Fruit fly (Drosophila melanogaster) whole organism, pupa: ENCODE data around the gene Acsf2.

ENCODE experiments used
- CG10348 ChIP-seq: fragments of 200-800 bp; sonication (Bioruptor generic); IDR thresholded peaks from 2 replicates; pipeline ENCODE4 v1.3.6; 2022; ENCODE audit warnings: missing biosample characterization, missing genetic modification characterization
- CG12605 ChIP-seq: fragments of 200-800 bp; sonication (Bioruptor generic); IDR thresholded peaks from 2 replicates; pipeline ENCODE4 v1.3.6; 2022; ENCODE audit warnings: missing biosample characterization, missing genetic modification characterization
- CG13204 ChIP-seq: fragments of 200-800 bp; sonication (Bioruptor generic); optimal IDR thresholded peaks from 2 replicates; lab custom pipeline; 2018; ENCODE audit warnings: missing biosample characterization, mild to moderate bottlenecking, missing genetic modification characterization, moderate library complexity
- CG14655 ChIP-seq: fragments of 200-800 bp; sonication (Bioruptor generic); optimal IDR thresholded peaks from 3 replicates; lab custom pipeline; 2017; ENCODE audit warnings: mild to moderate bottlenecking, missing biosample characterization, missing genetic modification reagents, missing genetic modification characterization
- CG15710 ChIP-seq: fragments of 200-800 bp; sonication (Bioruptor generic); optimal IDR thresholded peaks from 2 replicates; lab custom pipeline; 2018; ENCODE audit warnings: missing biosample characterization, mild to moderate bottlenecking, missing genetic modification characterization, moderate library complexity
- CG17806 ChIP-seq: fragments of 200-800 bp; sonication (Bioruptor generic); optimal IDR thresholded peaks from 2 replicates; lab custom pipeline; 2018; ENCODE audit warnings: missing biosample characterization, mild to moderate bottlenecking, missing genetic modification characterization, moderate library complexity
- CG32121 ChIP-seq: fragments of 200-800 bp; sonication (Bioruptor generic); IDR thresholded peaks from 2 replicates; pipeline ENCODE4 v1.3.6; 2022; ENCODE audit warnings: missing biosample characterization, missing genetic modification characterization
- CG34367 ChIP-seq: fragments of 200-800 bp; sonication (Bioruptor generic); optimal IDR thresholded peaks from 2 replicates; lab custom pipeline; 2018; ENCODE audit warnings: missing biosample characterization, mild to moderate bottlenecking, missing genetic modification characterization
- CG4496 ChIP-seq: fragments of 200-800 bp; sonication (Bioruptor generic); IDR thresholded peaks from 3 replicates; pipeline ENCODE4 v1.3.6; 2022; ENCODE audit warnings: missing biosample characterization, missing genetic modification characterization
- CG8159 ChIP-seq: fragments of 200-800 bp; sonication (Bioruptor generic); optimal IDR thresholded peaks from 3 replicates; lab custom pipeline; 2018; ENCODE audit warnings: missing biosample characterization, mild to moderate bottlenecking, missing genetic modification characterization, moderate library complexity
- CG8301 ChIP-seq: fragments of 200-800 bp; sonication (Bioruptor generic); optimal IDR thresholded peaks from 2 replicates; lab custom pipeline; 2018; ENCODE audit warnings: missing biosample characterization, mild to moderate bottlenecking, missing genetic modification characterization
- CG9948 ChIP-seq: fragments of 200-800 bp; sonication (Bioruptor generic); optimal IDR thresholded peaks from 2 replicates; lab custom pipeline; 2018; ENCODE audit warnings: missing biosample characterization, mild to moderate bottlenecking, missing genetic modification characterization, moderate library complexity
- D1 ChIP-seq: fragments of 200-800 bp; sonication (Bioruptor generic); optimal IDR thresholded peaks from 2 replicates; lab custom pipeline; 2018; ENCODE audit warnings: missing biosample characterization, mild to moderate bottlenecking, missing genetic modification characterization, moderate library complexity
- EcR ChIP-seq: fragments of 200-800 bp; sonication (Bioruptor generic); optimal IDR thresholded peaks from 3 replicates; lab custom pipeline; 2019; ENCODE audit warnings: missing biosample characterization, missing genetic modification characterization, mild to moderate bottlenecking, moderate library complexity, missing genetic modification reagents
- Ets98B ChIP-seq: fragments of 200-800 bp; sonication (Bioruptor generic); IDR thresholded peaks from 2 replicates; pipeline ENCODE4 v1.3.6; 2022; ENCODE audit warnings: missing biosample characterization, missing genetic modification characterization
- Pif1A ChIP-seq: fragments of 200-800 bp; sonication (Bioruptor generic); optimal IDR thresholded peaks from 3 replicates; lab custom pipeline; 2016; ENCODE audit warnings: missing biosample characterization, missing genetic modification characterization
- Pif1B ChIP-seq: fragments of 200-800 bp; sonication (Bioruptor generic); optimal IDR thresholded peaks from 3 replicates; lab custom pipeline; 2016; ENCODE audit warnings: missing biosample characterization, missing genetic modification characterization
- Snoo ChIP-seq: fragments of 200-800 bp; sonication (Bioruptor generic); optimal IDR thresholded peaks from 3 replicates; lab custom pipeline; 2017; ENCODE audit warnings: missing biosample characterization, mild to moderate bottlenecking, missing genetic modification characterization, inconsistent platforms
- fd96Ca ChIP-seq: fragments of 200-800 bp; sonication (Bioruptor generic); IDR thresholded peaks from 3 replicates; pipeline ENCODE4 v1.3.6; 2022; ENCODE audit warnings: missing biosample characterization, missing genetic modification characterization
- gl ChIP-seq: fragments of 200-800 bp; sonication (Bioruptor generic); optimal IDR thresholded peaks from 2 replicates; lab custom pipeline; 2018; ENCODE audit warnings: missing biosample characterization, mild to moderate bottlenecking, missing genetic modification characterization
- rn ChIP-seq: fragments of 200-800 bp; sonication (Bioruptor generic); IDR thresholded peaks from 2 replicates; pipeline ENCODE4 v1.3.6; 2022; ENCODE audit warnings: missing biosample characterization, missing genetic modification characterization

The Acsf2 gene

dm6 chr2L:5342119-5342817 lies at the start of gene Acsf2:
Gene Acsf2 (minus strand): TSS chr2L:5342234.
- peak; percentile 36 for TF ChIP-seq CG9948 (tag; lab: Kevin White, UChicago)
- TF ChIP-seq rn (GFP tag; lab: Robert Waterston, UW): peak; percentile 93
- peak; percentile 93 for TF ChIP-seq CG4496 (GFP tag; lab: Robert Waterston, UW)
- TF ChIP-seq Snoo (tag; lab: Kevin White, UChicago): no peak
- no peak for TF ChIP-seq EcR (GFP tag; lab: Kevin White, UChicago)
- peak; percentile 39 for TF ChIP-seq Pif1B
- TF ChIP-seq D1 (tag; lab: Kevin White, UChicago): no peak
- peak; percentile 40 for TF ChIP-seq CG8159 (tag; lab: Kevin White, UChicago)
- TF ChIP-seq CG13204 (GFP tag; lab: Kevin White, UChicago): no peak
- peak; percentile 94 for TF ChIP-seq CG10348 (GFP tag; lab: Robert Waterston, UW)
- TF ChIP-seq fd96Ca: peak; percentile 76
- TF ChIP-seq CG15710 (tag; lab: Kevin White, UChicago): peak; percentile 44
- no peak for TF ChIP-seq gl (tag; lab: Kevin White, UChicago)
- peak; percentile 79 for TF ChIP-seq CG14655 (GFP tag; lab: Kevin White, UChicago)
- peak; percentile 36 for TF ChIP-seq Pif1A
- peak; percentile 98 for TF ChIP-seq CG32121 (GFP tag; lab: Robert Waterston, UW)
- peak; percentile 78 for TF ChIP-seq CG8301
- no peak for TF ChIP-seq CG34367 (tag; lab: Kevin White, UChicago)
- peak; percentile 88 for TF ChIP-seq Ets98B (GFP tag; lab: Robert Waterston, UW)
- no peak for TF ChIP-seq CG17806
- peak; percentile 78; the same call in 1 of the 2 replicates for TF ChIP-seq CG12605 (GFP tag; lab: Robert Waterston, UW)
- TF ChIP-seq, all 21 proteins: peak for 14

dm6 chr2L:5386261-5386660 lies 44.2 kb upstream of the Acsf2 start:
- TF ChIP-seq CG13204 (GFP tag; lab: Kevin White, UChicago): no peak
- TF ChIP-seq gl (tag; lab: Kevin White, UChicago): no peak
- TF ChIP-seq rn (GFP tag; lab: Robert Waterston, UW): 0 out of 2 replicates have a peak, but pooled peaks have one; percentile 23
- TF ChIP-seq Ets98B (GFP tag; lab: Robert Waterston, UW): peak; percentile 34; the same call in 1 of the 2 replicates
- peak; percentile 2 for TF ChIP-seq CG9948 (tag; lab: Kevin White, UChicago)
- TF ChIP-seq CG15710 (tag; lab: Kevin White, UChicago): peak; percentile 2
- TF ChIP-seq CG14655 (GFP tag; lab: Kevin White, UChicago): peak; percentile 33
- TF ChIP-seq CG32121 (GFP tag; lab: Robert Waterston, UW): no peak
- TF ChIP-seq CG8159 (tag; lab: Kevin White, UChicago): peak; percentile 15
- peak; percentile 29 for TF ChIP-seq Snoo (tag; lab: Kevin White, UChicago)

- TF ChIP-seq fd96Ca: no peak
- TF ChIP-seq CG14655 (GFP tag; lab: Kevin White, UChicago): no peak
- TF ChIP-seq D1 (tag; lab: Kevin White, UChicago): no peak
- TF ChIP-seq EcR (GFP tag; lab: Kevin White, UChicago): no peak
- no peak for TF ChIP-seq Pif1B
- TF ChIP-seq CG10348 (GFP tag; lab: Robert Waterston, UW): no peak
- no peak for TF ChIP-seq CG4496 (GFP tag; lab: Robert Waterston, UW)
- no peak for TF ChIP-seq Pif1A
- no peak for TF ChIP-seq CG15710 (tag; lab: Kevin White, UChicago)
- no peak for TF ChIP-seq CG8301
- TF ChIP-seq CG17806: no peak
- TF ChIP-seq CG9948 (tag; lab: Kevin White, UChicago): no peak
- no peak for TF ChIP-seq CG12605 (GFP tag; lab: Robert Waterston, UW)
- TF ChIP-seq CG8159 (tag; lab: Kevin White, UChicago): no peak
- TF ChIP-seq Ets98B (GFP tag; lab: Robert Waterston, UW): no peak
- no peak for TF ChIP-seq Snoo (tag; lab: Kevin White, UChicago)
- no peak for TF ChIP-seq gl (tag; lab: Kevin White, UChicago)
- TF ChIP-seq rn (GFP tag; lab: Robert Waterston, UW): no peak
- no peak for TF ChIP-seq CG13204 (GFP tag; lab: Kevin White, UChicago)
- TF ChIP-seq, all 21 proteins: peak for 0
Measured at dm6 chr2L:5381305-5381973, 39.4 kb upstream of the Acsf2 start.

- TF ChIP-seq Ets98B (GFP tag; lab: Robert Waterston, UW) (no peak), Pif1B (no peak), CG8159 (tag; lab: Kevin White, UChicago) (no peak), CG34367 (tag; lab: Kevin White, UChicago) (no peak), rn (GFP tag; lab: Robert Waterston, UW) (no peak), CG9948 (tag; lab: Kevin White, UChicago) (no peak), CG32121 (GFP tag; lab: Robert Waterston, UW) (no peak), Pif1A (no peak), EcR (GFP tag; lab: Kevin White, UChicago) (no peak), D1 (tag; lab: Kevin White, UChicago) (no peak), CG10348 (GFP tag; lab: Robert Waterston, UW) (no peak)
Measured at dm6 chr2L:5378829-5379228, 36.8 kb upstream of the Acsf2 start.

- no peak for TF ChIP-seq Pif1A
- no peak for TF ChIP-seq CG8159 (tag; lab: Kevin White, UChicago)
- TF ChIP-seq CG13204 (GFP tag; lab: Kevin White, UChicago): no peak
- TF ChIP-seq CG34367 (tag; lab: Kevin White, UChicago): no peak
- TF ChIP-seq CG4496 (GFP tag; lab: Robert Waterston, UW): no peak
- no peak for TF ChIP-seq CG12605 (GFP tag; lab: Robert Waterston, UW)
Measured at dm6 chr2L:5376442-5376841, 34.4 kb upstream of the Acsf2 start.
